Worm (Caenorhabditis elegans): ENCODE results near the gene C26B9.7.
A peak's percentile ranks its signal among the peaks of the same experiment; 100 is the strongest.

C26B9.7 gene

DNA sequence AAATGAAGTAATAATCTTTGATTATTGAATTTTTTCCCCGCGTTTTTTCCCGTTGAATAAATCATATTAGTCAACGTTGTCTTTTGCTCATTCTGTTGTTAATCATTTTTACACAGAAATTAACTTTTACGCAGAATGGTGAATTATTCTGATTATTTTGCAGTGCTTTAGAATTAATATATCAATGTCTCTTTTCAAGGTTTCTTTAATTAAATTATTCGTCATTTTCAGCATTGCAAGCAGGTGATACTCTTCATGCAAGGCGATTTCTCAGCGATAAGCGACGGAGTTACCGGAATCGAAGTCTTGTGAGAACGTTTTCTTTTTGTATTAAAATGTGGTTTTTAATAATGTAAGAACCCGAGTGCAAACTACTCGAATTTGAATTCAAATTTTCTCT, 45.5 kb downstream of the C26B9.7 start:
- TF ChIP-seq mep-1 (tag; optimal IDR thresholded peaks at IDR 0.05) (peak; percentile 1), nhr-71 (tag; optimal IDR thresholded peaks at IDR 0.05) (peak; percentile 74), nhr-47 (tag; optimal IDR thresholded peaks at IDR 0.05) (peak; percentile 65), ceh-8 (GFP tag; optimal IDR thresholded peaks at IDR 0.05) (peak; percentile 49), elt-2 (tag; optimal IDR thresholded peaks at IDR 0.05) (no peak), hlh-4 (tag; optimal IDR thresholded peaks at IDR 0.05) (peak; percentile 86), lin-14 (GFP tag; optimal IDR thresholded peaks at IDR 0.05) (peak; percentile 53), pag-3 (tag; optimal IDR thresholded peaks at IDR 0.05; ENCODE audit: borderline replicate concordance, insufficient read depth) (no peak), nhr-11 (tag; optimal IDR thresholded peaks at IDR 0.05) (peak; percentile 30), fkh-8 (tag; optimal IDR thresholded peaks at IDR 0.05) (peak; percentile 88), efl-1 (optimal IDR thresholded peaks at IDR 0.05) (no peak), efl-1 (GFP tag; optimal IDR thresholded peaks at IDR 0.05 in 1 of 2) (peak in 1 of 2 experiments; percentile 33), swsn-7 (tag; optimal IDR thresholded peaks at IDR 0.05) (peak; percentile 12), alr-1 (tag; optimal IDR thresholded peaks at IDR 0.05; ENCODE audit: borderline replicate concordance) (no peak), sox-4 (tag; optimal IDR thresholded peaks at IDR 0.05) (peak; percentile 38), tbx-2 (tag; optimal IDR thresholded peaks at IDR 0.05) (no peak)

Data from whole organism, L1 larva.